Fruit fly (Drosophila melanogaster) whole organism, prepupa: ENCODE data around the gene side.

Experiments used
- CG10631 ChIP-seq: fragments of 200-800 bp; sonication (Bioruptor generic); optimal IDR thresholded peaks from 2 replicates; lab custom pipeline; 2016; ENCODE audit warnings: missing biosample characterization, missing genetic modification characterization
- CG10669 ChIP-seq: fragments of 200-800 bp; sonication (Bioruptor generic); optimal IDR thresholded peaks from 3 replicates; lab custom pipeline; 2018; ENCODE audit warnings: missing biosample characterization, mild to moderate bottlenecking, missing genetic modification characterization, moderate library complexity
- CG11294 ChIP-seq: fragments of 200-800 bp; sonication (Bioruptor generic); IDR thresholded peaks from 2 replicates; pipeline ENCODE4 v1.3.6; 2022; ENCODE audit warnings: missing biosample characterization, missing genetic modification characterization
- CG11762 ChIP-seq: fragments of 200-800 bp; sonication (Bioruptor generic); optimal IDR thresholded peaks from 3 replicates; lab custom pipeline; 2016; ENCODE audit warnings: missing biosample characterization, missing genetic modification characterization; ENCODE audit not compliant: insufficient read depth
- CG11902 ChIP-seq: fragments of 200-800 bp; sonication (Bioruptor generic); optimal IDR thresholded peaks from 3 replicates; lab custom pipeline; 2016; ENCODE audit warnings: missing biosample characterization, missing genetic modification characterization
- CG15336 ChIP-seq: fragments of 200-800 bp; sonication (Bioruptor generic); IDR thresholded peaks from 2 replicates; pipeline ENCODE4 v1.3.6; 2022; ENCODE audit warnings: missing biosample characterization, missing genetic modification characterization
- CG1621 ChIP-seq: fragments of 200-800 bp; sonication (Bioruptor generic); optimal IDR thresholded peaks from 3 replicates; lab custom pipeline; 2018; ENCODE audit warnings: missing biosample characterization, mild to moderate bottlenecking, missing genetic modification characterization
- CG16779 ChIP-seq: fragments of 200-800 bp; sonication (Bioruptor generic); optimal IDR thresholded peaks from 3 replicates; lab custom pipeline; 2017; ENCODE audit warnings: missing biosample characterization, mild to moderate bottlenecking, missing genetic modification characterization
- CG3919 ChIP-seq: fragments of 200-800 bp; sonication (Bioruptor generic); optimal IDR thresholded peaks from 3 replicates; lab custom pipeline; 2016; ENCODE audit warnings: missing biosample characterization, missing genetic modification characterization
- CG4318 ChIP-seq: fragments of 200-800 bp; sonication (Bioruptor generic); optimal IDR thresholded peaks from 3 replicates; lab custom pipeline; 2017; ENCODE audit warnings: missing biosample characterization, mild to moderate bottlenecking, missing genetic modification characterization
- CG6163 ChIP-seq: fragments of 200-800 bp; sonication (Bioruptor generic); IDR thresholded peaks from 3 replicates; pipeline ENCODE4 v1.3.6; 2022; ENCODE audit warnings: missing biosample characterization, missing genetic modification characterization
- CG6276 ChIP-seq: fragments of 200-800 bp; sonication (Bioruptor generic); optimal IDR thresholded peaks from 2 replicates; lab custom pipeline; 2017; ENCODE audit warnings: missing biosample characterization, mild to moderate bottlenecking, missing genetic modification characterization
- CG6792 ChIP-seq: fragments of 200-800 bp; sonication (Bioruptor generic); optimal IDR thresholded peaks from 3 replicates; lab custom pipeline; 2016; ENCODE audit warnings: missing biosample characterization, missing genetic modification characterization
- CG6808 ChIP-seq: fragments of 200-800 bp; sonication (Bioruptor generic); optimal IDR thresholded peaks from 3 replicates; lab custom pipeline; 2017; ENCODE audit warnings: missing biosample characterization, missing genetic modification characterization, mild to moderate bottlenecking, moderate library complexity, missing genetic modification reagents
- CG7368 ChIP-seq: fragments of 200-800 bp; sonication (Bioruptor generic); optimal IDR thresholded peaks from 3 replicates; lab custom pipeline; 2016; ENCODE audit warnings: missing biosample characterization, missing genetic modification characterization
- CG8119 ChIP-seq: fragments of 200-800 bp; sonication (Bioruptor generic); IDR thresholded peaks from 3 replicates; pipeline ENCODE4 v1.3.6; 2022; ENCODE audit warnings: missing biosample characterization, missing genetic modification characterization
- CG9139 ChIP-seq: fragments of 200-800 bp; sonication (Bioruptor generic); optimal IDR thresholded peaks from 3 replicates; lab custom pipeline; 2017; ENCODE audit warnings: missing biosample characterization, mild to moderate bottlenecking, missing genetic modification characterization
- Eip78C ChIP-seq: fragments of 200-800 bp; sonication (Bioruptor generic); peaks from one replicate; lab custom pipeline; 2016; ENCODE audit warnings: missing biosample characterization, missing genetic modification characterization
- Ets21C ChIP-seq: fragments of 200-800 bp; sonication (Bioruptor generic); optimal IDR thresholded peaks from 3 replicates; lab custom pipeline; 2016; ENCODE audit warnings: missing biosample characterization, missing genetic modification characterization
- Ets96B ChIP-seq: fragments of 200-800 bp; optimal IDR thresholded peaks from 2 replicates; lab custom pipeline; 2019; ENCODE audit warnings: missing biosample characterization, mild to moderate bottlenecking, missing genetic modification characterization, moderate library complexity
- Hr39 ChIP-seq: fragments of 200-800 bp; sonication (Bioruptor generic); optimal IDR thresholded peaks from 2 replicates; lab custom pipeline; 2016; ENCODE audit warnings: missing biosample characterization, missing genetic modification characterization
- Lpt ChIP-seq: fragments of 200-800 bp; sonication (Bioruptor generic); optimal IDR thresholded peaks from 3 replicates; lab custom pipeline; 2016; ENCODE audit warnings: missing biosample characterization, missing genetic modification characterization
- Met ChIP-seq: fragments of 200-800 bp; sonication (Bioruptor generic); optimal IDR thresholded peaks from 3 replicates; lab custom pipeline; 2016; ENCODE audit warnings: missing biosample characterization, missing genetic modification characterization
- OdsH ChIP-seq: fragments of 200-800 bp; sonication (Bioruptor generic); optimal IDR thresholded peaks from 3 replicates; lab custom pipeline; 2016; ENCODE audit warnings: missing biosample characterization, missing genetic modification characterization
- Smox ChIP-seq: fragments of 200-800 bp; sonication (Bioruptor generic); optimal IDR thresholded peaks from 3 replicates; lab custom pipeline; 2016; ENCODE audit warnings: missing biosample characterization, missing genetic modification characterization
- Sox102F ChIP-seq: fragments of 200-800 bp; sonication (Bioruptor generic); optimal IDR thresholded peaks from 2 replicates; lab custom pipeline; 2016; ENCODE audit warnings: missing biosample characterization, mild to moderate bottlenecking, missing genetic modification characterization
- Sox14 ChIP-seq: fragments of 200-800 bp; sonication (Bioruptor generic); optimal IDR thresholded peaks from 3 replicates; lab custom pipeline; 2016; ENCODE audit warnings: missing biosample characterization, missing genetic modification characterization
- Sox15 ChIP-seq: fragments of 200-800 bp; sonication (Bioruptor generic); optimal IDR thresholded peaks from 3 replicates; lab custom pipeline; 2016; ENCODE audit warnings: missing biosample characterization, missing genetic modification characterization
- achi ChIP-seq: fragments of 200-800 bp; sonication (Bioruptor generic); optimal IDR thresholded peaks from 3 replicates; lab custom pipeline; 2016; ENCODE audit warnings: missing biosample characterization, missing genetic modification characterization
- acj6 ChIP-seq: fragments of 200-800 bp; sonication (Bioruptor generic); optimal IDR thresholded peaks from 3 replicates; lab custom pipeline; 2016; ENCODE audit warnings: missing biosample characterization, missing genetic modification characterization
- cyc ChIP-seq: fragments of 200-800 bp; sonication (Bioruptor generic); optimal IDR thresholded peaks from 3 replicates; lab custom pipeline; 2016; ENCODE audit warnings: missing biosample characterization, missing genetic modification characterization
- dsx ChIP-seq: fragments of 200-800 bp; optimal IDR thresholded peaks from 3 replicates; lab custom pipeline; 2019; ENCODE audit warnings: missing biosample characterization, mild to moderate bottlenecking, missing genetic modification characterization, moderate library complexity; ENCODE audit not compliant: poor library complexity, severe bottlenecking
- esn ChIP-seq: fragments of 200-800 bp; sonication (Bioruptor generic); optimal IDR thresholded peaks from 2 replicates; lab custom pipeline; 2016; ENCODE audit warnings: missing biosample characterization, mild to moderate bottlenecking, missing genetic modification characterization, moderate library complexity
- fd59A ChIP-seq: fragments of 200-800 bp; sonication (Bioruptor generic); optimal IDR thresholded peaks from 2 replicates; lab custom pipeline; 2017; ENCODE audit warnings: missing biosample characterization, mild to moderate bottlenecking, missing genetic modification characterization, missing genetic modification reagents
- fd85E ChIP-seq: fragments of 200-800 bp; sonication (Bioruptor generic); optimal IDR thresholded peaks from 3 replicates; lab custom pipeline; 2016; ENCODE audit warnings: missing biosample characterization, missing genetic modification characterization
- fkh ChIP-seq: fragments of 200-800 bp; sonication (Bioruptor generic); optimal IDR thresholded peaks from 3 replicates; lab custom pipeline; 2017; ENCODE audit warnings: missing biosample characterization, mild to moderate bottlenecking, missing genetic modification characterization, moderate library complexity
- lz ChIP-seq: fragments of 200-800 bp; sonication (Bioruptor generic); optimal IDR thresholded peaks from 3 replicates; lab custom pipeline; 2016; ENCODE audit warnings: missing biosample characterization, missing genetic modification characterization
- net ChIP-seq: fragments of 200-800 bp; sonication (Bioruptor generic); optimal IDR thresholded peaks from 3 replicates; lab custom pipeline; 2016; ENCODE audit warnings: missing biosample characterization, missing genetic modification characterization
- pdm3 ChIP-seq: fragments of 200-800 bp; sonication (Bioruptor generic); optimal IDR thresholded peaks from 3 replicates; lab custom pipeline; 2016; ENCODE audit warnings: missing biosample characterization, missing genetic modification characterization
- salr ChIP-seq, 2 experiments: fragments of 200-800 bp; sonication (Bioruptor generic); optimal IDR thresholded peaks; 3 replicates each; lab custom pipeline; 2016 to 2018; ENCODE audit warnings: missing biosample characterization in 2 of 2, missing genetic modification characterization in 2 of 2, mild to moderate bottlenecking in 1 of 2
- ss ChIP-seq, 2 experiments: fragments of 200-800 bp; sonication (Bioruptor generic); optimal IDR thresholded peaks; 2 replicates in 1 of 2; 3 replicates in 1 of 2; lab custom pipeline; 2017 to 2018; ENCODE audit warnings: mild to moderate bottlenecking in 2 of 2, missing biosample characterization in 2 of 2, missing genetic modification characterization in 2 of 2, moderate library complexity in 1 of 2
- topi ChIP-seq: fragments of 200-800 bp; sonication (Bioruptor generic); optimal IDR thresholded peaks from 3 replicates; lab custom pipeline; 2016; ENCODE audit warnings: missing biosample characterization, missing genetic modification characterization
- vri ChIP-seq: fragments of 200-800 bp; sonication (Bioruptor generic); optimal IDR thresholded peaks from 3 replicates; lab custom pipeline; 2016; ENCODE audit warnings: missing biosample characterization, mild to moderate bottlenecking, missing genetic modification characterization

side gene

DNA sequence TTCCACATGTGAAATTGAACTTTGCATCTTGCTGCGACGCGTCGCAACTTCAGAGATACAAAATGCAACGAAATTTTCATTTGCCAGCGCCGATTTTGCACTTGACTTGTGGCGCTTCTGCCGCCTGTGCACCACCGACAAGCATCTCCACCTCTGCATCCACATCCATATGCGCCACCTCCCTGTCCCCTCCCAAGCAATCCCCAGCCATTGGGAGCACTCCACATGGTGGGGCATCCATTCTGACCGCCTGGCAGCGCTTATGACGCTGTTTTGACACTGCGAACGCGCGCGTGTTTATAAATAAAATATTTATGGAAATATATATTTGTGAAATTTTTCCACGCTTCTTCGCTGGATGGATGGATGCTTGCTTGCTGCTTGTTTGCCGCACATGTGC is 22.0 kb downstream of the side start:
- TF ChIP-seq Hr39 (GFP tag; lab: Kevin White, UChicago) (no peak), esn (GFP tag; lab: Kevin White, UChicago) (no peak), CG6792 (GFP tag; lab: Kevin White, UChicago) (no peak), CG15336 (GFP tag; lab: Robert Waterston, UW) (no peak), acj6 (GFP tag; lab: Kevin White, UChicago) (no peak), CG4318 (no peak), net (GFP tag; lab: Kevin White, UChicago) (peak; percentile 58), ss (GFP tag; optimal IDR thresholded peaks at IDR 0.05; lab: Kevin White, UChicago) (peak in 1 of 2 experiments; percentile 15), CG11762 (GFP tag; lab: Kevin White, UChicago) (no peak), Sox14 (GFP tag; lab: Kevin White, UChicago) (no peak), CG6808 (GFP tag; lab: Kevin White, UChicago) (no peak)

- TF ChIP-seq CG15336 (GFP tag; lab: Robert Waterston, UW) (0 out of 2 replicates have a peak, but pooled peaks have one; percentile 11), acj6 (GFP tag; lab: Kevin White, UChicago) (no peak), Ets96B (peak; percentile 11), pdm3 (GFP tag; lab: Kevin White, UChicago) (no peak), OdsH (GFP tag; lab: Kevin White, UChicago) (no peak), CG11294 (GFP tag; lab: Robert Waterston, UW) (no peak), fkh (GFP tag; lab: Kevin White, UChicago) (no peak), CG10631 (GFP tag; lab: Kevin White, UChicago) (no peak), Met (GFP tag; lab: Kevin White, UChicago) (no peak), achi (GFP tag; lab: Kevin White, UChicago) (no peak), Eip78C (peak; percentile 41)
- TF ChIP-seq, all 60 proteins: peak for 3
Observed at dm6 chr3R:27413214-27413613, 24.1 kb downstream of the side start.

dm6 chr3R:27408683-27409082 is 28.6 kb downstream of the side start:
- TF ChIP-seq net (GFP tag; lab: Kevin White, UChicago) (no peak), CG6163 (GFP tag; lab: Robert Waterston, UW) (no peak), cyc (GFP tag; lab: Kevin White, UChicago) (no peak), CG16779 (no peak), Eip78C (peak; percentile 54), CG4318 (no peak), CG11762 (GFP tag; lab: Kevin White, UChicago) (no peak)

DNA sequence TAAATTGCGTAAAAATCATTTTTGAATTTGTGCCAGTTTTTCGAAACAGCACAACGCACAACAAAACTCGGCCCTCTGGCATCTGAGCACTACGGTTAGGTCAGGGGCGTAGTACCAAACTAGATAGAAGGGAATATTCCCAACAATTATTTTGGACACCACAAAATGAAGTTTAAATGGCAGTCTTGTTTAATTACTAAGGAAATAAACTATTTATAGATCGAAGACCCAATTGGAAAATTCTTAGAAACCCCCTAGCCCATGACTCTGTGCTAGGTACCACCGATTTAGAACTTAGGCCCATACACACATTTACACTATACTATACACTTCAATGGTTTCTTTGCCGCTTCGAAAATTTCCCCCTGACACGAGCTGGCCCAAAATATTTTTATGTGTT is 30.2 kb downstream of the side start:
- TF ChIP-seq ss (GFP tag; optimal IDR thresholded peaks at IDR 0.05; lab: Kevin White, UChicago) (no peak), CG9139 (GFP tag; lab: Kevin White, UChicago) (no peak), Eip78C (peak; percentile 30), CG6792 (GFP tag; lab: Kevin White, UChicago) (no peak), fd85E (GFP tag; lab: Kevin White, UChicago) (no peak), CG3919 (GFP tag; lab: Kevin White, UChicago) (peak; percentile 5), CG10669 (GFP tag; lab: Kevin White, UChicago) (no peak), esn (GFP tag; lab: Kevin White, UChicago) (no peak), CG11902 (GFP tag; lab: Kevin White, UChicago) (no peak), Lpt (GFP tag; lab: Kevin White, UChicago) (no peak), CG4318 (no peak), lz (no peak), achi (GFP tag; lab: Kevin White, UChicago) (no peak), CG16779 (no peak), Sox102F (GFP tag; lab: Kevin White, UChicago) (no peak), vri (GFP tag; lab: Kevin White, UChicago) (no peak), fkh (GFP tag; lab: Kevin White, UChicago) (peak; percentile 16), CG10631 (GFP tag; lab: Kevin White, UChicago) (no peak), CG7368 (GFP tag; lab: Kevin White, UChicago) (no peak), Hr39 (GFP tag; lab: Kevin White, UChicago) (no peak), topi (no peak), Sox15 (GFP tag; lab: Kevin White, UChicago) (no peak), dsx (GFP tag; lab: Kevin White, UChicago) (no peak), CG11762 (GFP tag; lab: Kevin White, UChicago) (no peak), Ets21C (no peak), Sox14 (GFP tag; lab: Kevin White, UChicago) (no peak), CG6276 (GFP tag; lab: Kevin White, UChicago) (peak; percentile 42), net (GFP tag; lab: Kevin White, UChicago) (no peak), salr (GFP tag; optimal IDR thresholded peaks at IDR 0.05; lab: Kevin White, UChicago) (peak in 1 of 2 experiments; percentile 20), CG8119 (GFP tag; lab: Robert Waterston, UW) (peak; percentile 56), fd59A (GFP tag; lab: Kevin White, UChicago) (no peak), CG1621 (tag; lab: Kevin White, UChicago) (no peak), Smox (GFP tag; lab: Kevin White, UChicago) (no peak), CG6163 (GFP tag; lab: Robert Waterston, UW) (peak; percentile 45; the same call in 1 of the 3 replicates)
